Worm (Caenorhabditis elegans) whole organism, L1 larva: Measurements from ENCODE around the gene srsx-30.

ENCODE experiments used
- C04F5.9 ChIP-seq: sonication (generic microtip); optimal IDR thresholded peaks from 2 replicates; lab custom pipeline; 2016; ENCODE audit warnings: missing genetic modification characterization, missing compliant biosample characterization
- C16A3.4 ChIP-seq: fragments of 150-350 bp; optimal IDR thresholded peaks from 2 replicates; lab custom pipeline; 2014; ENCODE audit warnings: missing biosample characterization, missing genetic modification characterization
- Y116A8C.19 ChIP-seq: sonication (generic microtip); optimal IDR thresholded peaks from 2 replicates; lab custom pipeline; 2016; ENCODE audit warnings: missing compliant biosample characterization, missing genetic modification characterization, borderline replicate concordance
- aha-1 ChIP-seq: fragments of 150-350 bp; optimal IDR thresholded peaks from 2 replicates; lab custom pipeline; 2014; ENCODE audit warnings: missing biosample characterization, missing genetic modification characterization
- aly-2 ChIP-seq: fragments of 150-350 bp; optimal IDR thresholded peaks from 2 replicates; lab custom pipeline; 2014; ENCODE audit warnings: missing biosample characterization, missing genetic modification characterization
- blmp-1 ChIP-seq: fragments of 150-350 bp; optimal IDR thresholded peaks from 2 replicates; lab custom pipeline; 2014; ENCODE audit warnings: missing biosample characterization, missing genetic modification characterization
- ceh-8 ChIP-seq: fragments of 200-800 bp; sonication (Bioruptor generic); optimal IDR thresholded peaks from 2 replicates; lab custom pipeline; 2018; ENCODE audit warnings: mild to moderate bottlenecking, missing genetic modification characterization, moderate library complexity, missing compliant biosample characterization
- ceh-88 ChIP-seq: fragments of 200-800 bp; sonication (Bioruptor generic); IDR thresholded peaks from 2 replicates; pipeline ENCODE4 v1.3.6; 2022; ENCODE audit warnings: missing genetic modification characterization, missing compliant biosample characterization
- efl-1 ChIP-seq, 4 experiments: fragments of 150-350 bp; optimal IDR thresholded peaks in 3 of 4; peaks in 1 of 4; 1 replicate in 1 of 4; 2 replicates in 3 of 4; lab custom pipeline; 2014; ENCODE audit warnings: missing biosample characterization in 2 of 4, missing genetic modification characterization in 2 of 4, missing genetic modification reagents in 2 of 4
- egl-13 ChIP-seq: sonication (generic microtip); optimal IDR thresholded peaks from 2 replicates; lab custom pipeline; 2016; ENCODE audit warnings: missing genotype, missing genetic modification reagents, missing genetic modification characterization, missing compliant biosample characterization
- elt-2 ChIP-seq: sonication (generic microtip); optimal IDR thresholded peaks from 2 replicates; lab custom pipeline; 2016; ENCODE audit warnings: missing genetic modification characterization, mild to moderate bottlenecking, inconsistent platforms, missing compliant biosample characterization, missing genetic modification reagents
- elt-3 ChIP-seq, 6 experiments: fragments of 150-350 bp in 1 of 6; sonication (generic microtip); optimal IDR thresholded peaks; 2 replicates each; lab custom pipeline; 2017 to 2018; ENCODE audit warnings: missing biosample characterization in 6 of 6, missing genetic modification characterization in 6 of 6, inconsistent platforms in 1 of 6
- fos-1 ChIP-seq: fragments of 150-350 bp; optimal IDR thresholded peaks from 2 replicates; lab custom pipeline; 2014; ENCODE audit warnings: missing biosample characterization, missing genetic modification characterization
- irx-1 ChIP-seq: sonication (generic microtip); optimal IDR thresholded peaks from 2 replicates; lab custom pipeline; 2016; ENCODE audit warnings: missing genetic modification characterization, missing compliant biosample characterization
- isw-1 ChIP-seq: fragments of 200-800 bp; sonication (Bioruptor generic); IDR thresholded peaks from 2 replicates; pipeline ENCODE4 v1.3.6; 2022; ENCODE audit warnings: missing genetic modification characterization, missing compliant biosample characterization
- lin-14 ChIP-seq: fragments of 200-800 bp; sonication (Bioruptor generic); optimal IDR thresholded peaks from 2 replicates; lab custom pipeline; 2018; ENCODE audit warnings: mild to moderate bottlenecking, missing genetic modification characterization, moderate library complexity, missing compliant biosample characterization
- lin-15B ChIP-seq: fragments of 150-350 bp; sonication (generic microtip); optimal IDR thresholded peaks from 3 replicates; lab custom pipeline; 2014; ENCODE audit warnings: missing biosample characterization, missing genetic modification characterization
- lin-35 ChIP-seq, 2 experiments: fragments of 150-350 bp; optimal IDR thresholded peaks; 2 replicates each; lab custom pipeline; 2014; ENCODE audit warnings: missing biosample characterization in 2 of 2, missing genetic modification characterization in 2 of 2, missing genetic modification reagents in 2 of 2
- lir-3 ChIP-seq: sonication (generic microtip); optimal IDR thresholded peaks from 2 replicates; lab custom pipeline; 2016; ENCODE audit warnings: mild to moderate bottlenecking, missing genetic modification characterization, moderate library complexity, missing compliant biosample characterization; ENCODE audit not compliant: poor library complexity
- lsy-2 ChIP-seq, 2 experiments: fragments of 150-350 bp; optimal IDR thresholded peaks; 2 replicates each; lab custom pipeline; 2014; ENCODE audit warnings: missing biosample characterization in 2 of 2, missing genetic modification characterization in 2 of 2
- mdl-1 ChIP-seq, 2 experiments: fragments of 150-350 bp; optimal IDR thresholded peaks; 2 replicates each; lab custom pipeline; 2014 to 2017; ENCODE audit warnings: missing biosample characterization in 2 of 2, missing genetic modification characterization in 2 of 2, inconsistent platforms in 1 of 2
- mep-1 ChIP-seq: fragments of 150-350 bp; optimal IDR thresholded peaks from 2 replicates; lab custom pipeline; 2014; ENCODE audit warnings: missing biosample characterization, missing genetic modification characterization
- nhr-11 ChIP-seq: fragments of 150-350 bp; optimal IDR thresholded peaks from 2 replicates; lab custom pipeline; 2014; ENCODE audit warnings: missing biosample characterization, missing genetic modification characterization
- nhr-19 ChIP-seq: fragments of 200-800 bp; sonication (Bioruptor generic); conservative IDR thresholded peaks from 2 replicates; pipeline ENCODE4 v1.3.6; 2022; ENCODE audit warnings: missing genetic modification characterization, missing compliant biosample characterization
- nhr-20 ChIP-seq: sonication (generic microtip); optimal IDR thresholded peaks from 2 replicates; lab custom pipeline; 2016; ENCODE audit warnings: mild to moderate bottlenecking, missing genetic modification characterization, missing compliant biosample characterization
- nhr-47 ChIP-seq: sonication (generic microtip); optimal IDR thresholded peaks from 2 replicates; lab custom pipeline; 2016; ENCODE audit warnings: mild to moderate bottlenecking, missing genetic modification characterization, moderate library complexity, missing compliant biosample characterization
- nhr-71 ChIP-seq: sonication (generic microtip); optimal IDR thresholded peaks from 2 replicates; lab custom pipeline; 2016; ENCODE audit warnings: mild to moderate bottlenecking, missing genetic modification characterization, moderate library complexity, missing compliant biosample characterization
- nhr-85 ChIP-seq: sonication (generic microtip); peaks from one replicate; lab custom pipeline; 2016; ENCODE audit warnings: missing genetic modification characterization, inconsistent platforms, missing compliant biosample characterization
- nhr-90 ChIP-seq: sonication (generic microtip); optimal IDR thresholded peaks from 2 replicates; lab custom pipeline; 2016; ENCODE audit warnings: mild to moderate bottlenecking, missing genetic modification characterization, missing compliant biosample characterization; ENCODE audit not compliant: poor library complexity
- pqm-1 ChIP-seq: sonication (generic microtip); optimal IDR thresholded peaks from 3 replicates; lab custom pipeline; 2017; ENCODE audit warnings: missing biosample characterization, missing genetic modification characterization
- snu-23 ChIP-seq: sonication (generic microtip); optimal IDR thresholded peaks from 2 replicates; lab custom pipeline; 2016; ENCODE audit warnings: missing genetic modification characterization, missing compliant biosample characterization
- sox-4 ChIP-seq: sonication (generic microtip); optimal IDR thresholded peaks from 2 replicates; lab custom pipeline; 2016; ENCODE audit warnings: missing genetic modification characterization, missing compliant biosample characterization
- sptf-1 ChIP-seq: fragments of 150-350 bp; optimal IDR thresholded peaks from 2 replicates; lab custom pipeline; 2014; ENCODE audit warnings: missing biosample characterization, missing genetic modification characterization
- sup-37 ChIP-seq: fragments of 200-800 bp; sonication (Bioruptor generic); optimal IDR thresholded peaks from 2 replicates; lab custom pipeline; 2018; ENCODE audit warnings: mild to moderate bottlenecking, missing genetic modification characterization, missing compliant biosample characterization
- tbx-2 ChIP-seq: sonication (generic microtip); optimal IDR thresholded peaks from 2 replicates; lab custom pipeline; 2016; ENCODE audit warnings: missing genetic modification characterization, missing compliant biosample characterization
- unc-130 ChIP-seq: fragments of 150-350 bp; optimal IDR thresholded peaks from 2 replicates; lab custom pipeline; 2017; ENCODE audit warnings: missing biosample characterization, missing genetic modification characterization, inconsistent platforms
- unc-86 ChIP-seq: sonication (generic microtip); optimal IDR thresholded peaks from 2 replicates; lab custom pipeline; 2016; ENCODE audit warnings: missing genetic modification characterization, missing compliant biosample characterization
- zip-4 ChIP-seq: fragments of 200-800 bp; sonication (Bioruptor generic); optimal IDR thresholded peaks from 2 replicates; lab custom pipeline; 2018; ENCODE audit warnings: mild to moderate bottlenecking, missing genetic modification characterization, moderate library complexity, missing compliant biosample characterization
- ztf-4 ChIP-seq: fragments of 150-350 bp; optimal IDR thresholded peaks from 2 replicates; lab custom pipeline; 2014; ENCODE audit warnings: missing biosample characterization, missing genetic modification characterization

The srsx-30 gene

DNA sequence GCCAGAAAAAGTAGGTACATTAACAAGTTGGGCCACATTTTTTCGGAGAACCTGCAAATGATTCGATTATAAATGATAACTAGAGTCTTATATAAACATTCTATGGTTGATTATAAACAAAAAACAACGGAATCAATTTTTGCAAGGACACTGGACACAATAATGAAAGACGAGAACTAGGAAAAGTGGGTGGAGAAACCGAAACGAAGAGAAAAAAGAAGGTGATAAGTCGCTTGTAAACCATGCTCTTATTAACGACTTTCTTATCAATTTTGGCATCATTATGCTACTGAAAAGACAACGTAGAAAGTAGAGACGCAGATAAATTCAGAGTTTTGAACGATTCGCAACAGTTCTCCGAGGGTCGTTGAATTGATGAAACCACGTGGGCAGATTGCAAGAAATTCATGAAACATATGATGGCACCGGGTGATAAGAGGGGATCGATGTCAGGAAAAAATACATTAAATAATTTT lies 31.5 kb downstream of the srsx-30 start, which contains the start of gene ZK856.5 (continued):
- peak; percentile 58 for TF ChIP-seq nhr-85 (tag; lab: Kevin White, UChicago)
- TF ChIP-seq, all 84 proteins: peak for 5

DNA sequence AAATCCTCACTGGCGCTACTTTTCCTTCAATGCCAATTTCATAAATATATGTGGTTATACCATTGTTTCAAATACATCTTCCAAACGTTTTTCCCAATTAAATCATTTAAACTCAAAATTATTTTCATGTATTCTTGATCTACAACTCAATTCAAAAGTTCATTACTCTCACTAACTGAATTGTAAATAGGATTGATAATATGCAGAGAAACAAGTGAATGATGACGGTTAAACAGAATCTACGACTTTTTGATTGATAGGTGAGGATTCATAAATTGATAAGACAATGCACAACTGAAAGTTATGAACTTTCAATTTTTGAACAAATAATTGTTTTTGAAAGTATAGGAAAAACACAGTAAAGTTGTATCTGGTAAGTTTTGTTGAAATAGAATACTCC lies 32.6 kb downstream of the srsx-30 start:
- TF ChIP-seq zip-4 (GFP tag; lab: Kevin White, UChicago) (no peak), egl-13 (tag; lab: Kevin White, UChicago) (no peak)

DNA sequence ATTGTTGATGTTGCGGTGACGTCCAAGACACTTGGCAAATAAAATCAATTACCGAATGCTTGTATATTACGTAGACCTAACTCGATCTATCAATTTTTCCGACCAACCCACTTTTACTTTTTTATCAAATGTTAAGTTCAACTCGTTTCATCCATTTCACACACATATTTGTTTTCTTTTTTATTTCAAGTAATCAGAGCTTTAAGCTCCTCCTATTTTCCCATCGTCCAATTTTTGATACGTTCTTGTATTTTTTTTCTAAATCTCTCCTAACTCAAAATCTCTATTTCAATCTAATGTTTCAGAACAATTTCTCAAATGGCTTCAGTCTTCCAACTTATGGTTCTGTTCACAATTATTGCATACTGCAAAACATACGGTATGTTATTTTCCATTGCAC lies 39.8 kb downstream of the srsx-30 start, which contains the start of gene ZK856.6:
ZK856.6 (plus strand) TSS at position 301 of the 400 bp plus-strand sequence.
- TF ChIP-seq nhr-11 (tag; lab: Kevin White, UChicago) (no peak), nhr-85 (tag; lab: Kevin White, UChicago) (no peak), nhr-47 (tag; lab: Kevin White, UChicago) (no peak), pqm-1 (tag; lab: Kevin White, UChicago) (no peak), tbx-2 (no peak), unc-130 (no peak), C16A3.4 (tag; lab: Kevin White, UChicago) (no peak), lin-15B (no peak), ceh-8 (GFP tag; lab: Kevin White, UChicago) (no peak), Y116A8C.19 (tag; lab: Kevin White, UChicago) (no peak), sptf-1 (tag; lab: Kevin White, UChicago) (no peak), unc-86 (tag; lab: Kevin White, UChicago) (no peak), aha-1 (tag; lab: Kevin White, UChicago) (no peak), nhr-19 (GFP tag; lab: Robert Waterston, UW) (no peak), ztf-4 (tag; lab: Kevin White, UChicago) (no peak), lir-3 (tag; lab: Kevin White, UChicago) (no peak), fos-1 (tag; lab: Kevin White, UChicago) (no peak), efl-1 (optimal IDR thresholded peaks at IDR 0.05; lab: Kevin White, UChicago) (no peak), efl-1 (GFP tag; optimal IDR thresholded peaks at IDR 0.05 in 1 of 2; lab: Kevin White, UChicago) (no peak)

DNA sequence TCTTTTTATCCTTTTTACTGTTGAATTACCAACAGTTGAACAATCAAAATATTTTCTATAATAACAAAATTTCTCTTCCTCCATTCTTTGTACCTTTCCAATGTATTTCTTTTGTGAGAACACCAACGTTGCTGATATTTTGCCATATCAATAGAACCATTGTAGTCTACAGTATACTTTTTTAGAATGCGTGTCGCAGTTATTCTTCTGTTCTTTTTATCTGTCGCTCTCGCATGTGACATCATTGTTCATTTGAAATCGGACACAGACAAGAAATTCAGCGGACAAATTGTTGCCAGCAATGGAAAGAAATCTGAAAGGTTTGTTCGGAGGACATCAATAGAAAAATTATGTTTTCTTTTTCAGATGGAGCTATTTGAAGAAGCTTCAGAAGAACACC lies 43.3 kb downstream of the srsx-30 start, which contains the start of gene ZK856.7:
ZK856.7 (plus strand) TSS at position 186 of the 400 bp plus-strand sequence.
- TF ChIP-seq aha-1 (tag; lab: Kevin White, UChicago) (no peak), nhr-20 (peak; percentile 16), blmp-1 (tag; lab: Kevin White, UChicago) (peak; percentile 9), irx-1 (tag; lab: Kevin White, UChicago) (no peak)

DNA sequence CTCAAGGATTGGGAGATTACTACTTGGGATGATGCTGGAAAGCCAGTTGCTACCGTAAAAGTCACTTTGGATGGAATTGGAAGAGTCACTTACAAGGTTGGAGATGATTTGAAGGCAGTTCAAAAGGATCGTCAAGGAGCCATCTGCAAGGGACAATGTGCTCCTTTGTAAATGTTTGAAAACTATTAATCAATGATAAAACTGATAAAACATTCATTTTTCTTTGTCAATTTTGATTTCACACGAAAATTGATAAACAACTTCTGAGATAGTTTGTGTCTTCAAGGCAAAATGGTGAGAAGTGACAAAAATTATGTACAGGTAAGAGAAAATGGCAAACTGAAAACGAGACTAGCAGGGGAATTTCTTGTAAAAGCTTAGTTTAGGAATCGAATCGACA lies 43.7 kb downstream of the srsx-30 start:
- TF ChIP-seq elt-2 (peak; percentile 15), efl-1 (optimal IDR thresholded peaks at IDR 0.05; lab: Kevin White, UChicago) (no peak), efl-1 (GFP tag; optimal IDR thresholded peaks at IDR 0.05 in 1 of 2; lab: Kevin White, UChicago) (peak in 1 of 2 experiments; percentile 91), zip-4 (GFP tag; lab: Kevin White, UChicago) (no peak), nhr-47 (tag; lab: Kevin White, UChicago) (no peak), aly-2 (tag; lab: Kevin White, UChicago) (no peak), ceh-88 (GFP tag; lab: Robert Waterston, UW) (no peak)

DNA sequence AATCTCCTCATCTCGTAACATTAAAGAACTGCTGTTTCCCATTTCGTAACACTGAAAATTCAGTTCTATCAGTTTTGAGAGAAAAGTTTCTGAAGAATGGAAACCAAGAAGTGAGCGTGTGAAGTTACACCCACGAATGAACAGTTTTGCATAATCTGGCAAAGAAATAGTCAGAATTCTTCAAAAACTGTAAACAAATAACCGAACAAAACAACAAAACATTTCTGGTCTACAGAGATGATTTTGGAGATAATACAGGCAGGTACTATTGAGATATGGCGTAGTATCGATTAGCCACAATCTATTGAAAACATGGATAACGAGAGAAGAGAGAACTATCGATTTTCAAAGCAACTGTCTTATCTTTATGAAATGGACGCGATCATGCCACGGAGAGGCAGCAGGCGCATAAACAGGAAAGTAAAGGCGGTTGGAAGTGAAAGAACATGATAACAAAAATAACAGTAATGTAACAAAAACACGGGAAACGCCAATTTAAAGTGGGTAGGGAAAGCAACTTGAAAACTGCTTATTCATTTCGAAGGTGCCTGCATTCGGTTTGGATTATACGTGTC lies 44.9 kb downstream of the srsx-30 start, which contains the start of gene chpf-1:
chpf-1 (minus strand) TSS at position 51 of the 575 bp plus-strand sequence.
- TF ChIP-seq nhr-71 (tag; lab: Kevin White, UChicago) (peak; percentile 31), lin-14 (GFP tag; lab: Kevin White, UChicago) (peak; percentile 38), lin-35 (GFP tag; optimal IDR thresholded peaks at IDR 0.05; lab: Kevin White, UChicago) (peak in 1 of 2 experiments; percentile 58), isw-1 (no peak), elt-2 (peak; percentile 22), zip-4 (GFP tag; lab: Kevin White, UChicago) (no peak), nhr-20 (peak; percentile 11), lsy-2 (tag; optimal IDR thresholded peaks at IDR 0.05; lab: Kevin White, UChicago) (no peak), nhr-90 (tag; lab: Kevin White, UChicago) (no peak), unc-130 (peak; percentile 26), sox-4 (tag; lab: Kevin White, UChicago) (no peak), C16A3.4 (tag; lab: Kevin White, UChicago) (no peak), sup-37 (GFP tag; lab: Kevin White, UChicago) (no peak), elt-3 (tag; optimal IDR thresholded peaks at IDR 0.05; lab: Kevin White, UChicago) (peak in 1 of 6 experiments; percentile 80), C04F5.9 (tag; lab: Kevin White, UChicago) (no peak), mep-1 (tag; lab: Kevin White, UChicago) (peak; percentile 20), mdl-1 (tag; optimal IDR thresholded peaks at IDR 0.05; lab: Kevin White, UChicago) (peak in 1 of 2 experiments; percentile 0), blmp-1 (tag; lab: Kevin White, UChicago) (peak; percentile 80), snu-23 (GFP tag; lab: Kevin White, UChicago) (peak; percentile 29)
